Fruit fly (Drosophila melanogaster) whole organism: ENCODE measurements around the gene Rh4.

Source experiments
- CG8478 ChIP-seq: fragments of >200 bp; optimal IDR thresholded peaks from 2 replicates; lab custom pipeline; 2018; ENCODE audit warnings: inconsistent platforms
- Dll ChIP-seq: fragments of >200 bp; optimal IDR thresholded peaks from 2 replicates; lab custom pipeline; 2017
- EcR ChIP-seq, 2 experiments: fragments of >200 bp; optimal IDR thresholded peaks; 2 replicates each; lab custom pipeline; 2017; ENCODE audit warnings: missing biosample characterization in 2 of 2, missing genetic modification characterization in 2 of 2, missing genetic modification reagents in 2 of 2
- pan ChIP-seq: fragments of >200 bp; optimal IDR thresholded peaks from 2 replicates; lab custom pipeline; 2017
- psq ChIP-seq: fragments of >200 bp; optimal IDR thresholded peaks from 2 replicates; lab custom pipeline; 2017
- usp ChIP-seq: fragments of >200 bp; optimal IDR thresholded peaks from 2 replicates; lab custom pipeline; 2017; ENCODE audit warnings: missing biosample characterization, missing genetic modification characterization, mixed read lengths

Rh4 gene

dm6 chr3L:16865123-16865831, 3.0 kb upstream of the Rh4 start, which contains the start of gene Lmpt:
Gene Lmpt, plus strand, starts transcription at chr3L:16865295.
- no peak for TF ChIP-seq CG8478 (lab: Kevin White, UChicago)
- TF ChIP-seq usp (GFP tag; lab: Kevin White, UChicago), result no peak
- TF ChIP-seq psq (lab: Kevin White, UChicago), result no peak
- no peak for TF ChIP-seq Dll (lab: Kevin White, UChicago)
- TF ChIP-seq pan (lab: Kevin White, UChicago), result no peak
- no peak for TF ChIP-seq EcR (GFP tag; optimal IDR thresholded peaks at IDR 0.05; lab: Kevin White, UChicago)

dm6 chr3L:16862958-16863357, 641 bp upstream of the Rh4 start, which contains the start of gene CG9951:
Gene CG9951, plus strand, starts transcription at chr3L:16863164.
- TF ChIP-seq psq (lab: Kevin White, UChicago) (no peak), EcR (GFP tag; optimal IDR thresholded peaks at IDR 0.05; lab: Kevin White, UChicago) (no peak), pan (lab: Kevin White, UChicago) (no peak), Dll (lab: Kevin White, UChicago) (no peak), usp (GFP tag; lab: Kevin White, UChicago) (no peak), CG8478 (lab: Kevin White, UChicago) (no peak)

dm6 chr3L:16860879-16861278, 1.4 kb downstream of the Rh4 start:
- TF ChIP-seq usp (GFP tag; lab: Kevin White, UChicago) (no peak), CG8478 (lab: Kevin White, UChicago) (no peak), psq (lab: Kevin White, UChicago) (no peak), pan (lab: Kevin White, UChicago) (no peak), Dll (lab: Kevin White, UChicago) (no peak), EcR (GFP tag; optimal IDR thresholded peaks at IDR 0.05; lab: Kevin White, UChicago) (no peak)

dm6 chr3L:16860322-16860721, 2.0 kb downstream of the Rh4 start, which contains the start of gene CG13029:
Gene CG13029, plus strand, starts transcription at chr3L:16860622.
- TF ChIP-seq pan (lab: Kevin White, UChicago) (no peak), psq (lab: Kevin White, UChicago) (no peak), EcR (GFP tag; optimal IDR thresholded peaks at IDR 0.05; lab: Kevin White, UChicago) (no peak), usp (GFP tag; lab: Kevin White, UChicago) (no peak), Dll (lab: Kevin White, UChicago) (no peak), CG8478 (lab: Kevin White, UChicago) (no peak)

dm6 chr3L:16858780-16859179, 3.5 kb downstream of the Rh4 start, which contains the start of gene sinah:
Gene sinah, plus strand, starts transcription at chr3L:16859080.
- TF ChIP-seq usp (GFP tag; lab: Kevin White, UChicago) (no peak), pan (lab: Kevin White, UChicago) (no peak), Dll (lab: Kevin White, UChicago) (no peak), EcR (GFP tag; optimal IDR thresholded peaks at IDR 0.05; lab: Kevin White, UChicago) (no peak), psq (lab: Kevin White, UChicago) (no peak), CG8478 (lab: Kevin White, UChicago) (no peak)

- TF ChIP-seq Dll (lab: Kevin White, UChicago) (no peak), psq (lab: Kevin White, UChicago) (no peak), usp (GFP tag; lab: Kevin White, UChicago) (no peak), EcR (GFP tag; optimal IDR thresholded peaks at IDR 0.05; lab: Kevin White, UChicago) (no peak), pan (lab: Kevin White, UChicago) (no peak), CG8478 (lab: Kevin White, UChicago) (no peak)
Observed at dm6 chr3L:16855287-16855686, 7.0 kb downstream of the Rh4 start.

- TF ChIP-seq EcR (GFP tag; optimal IDR thresholded peaks at IDR 0.05; lab: Kevin White, UChicago) (no peak), Dll (lab: Kevin White, UChicago) (no peak), psq (lab: Kevin White, UChicago) (no peak), usp (GFP tag; lab: Kevin White, UChicago) (no peak), CG8478 (lab: Kevin White, UChicago) (no peak), pan (lab: Kevin White, UChicago) (no peak)
Observed at dm6 chr3L:16854387-16855033, 7.8 kb downstream of the Rh4 start.

dm6 chr3L:16853533-16854386, 8.6 kb downstream of the Rh4 start, which contains the start of gene sina:
Gene sina, plus strand, starts transcription at chr3L:16853751.
- TF ChIP-seq pan (lab: Kevin White, UChicago) (no peak), Dll (lab: Kevin White, UChicago) (no peak), EcR (GFP tag; optimal IDR thresholded peaks at IDR 0.05; lab: Kevin White, UChicago) (no peak), psq (lab: Kevin White, UChicago) (no peak), usp (GFP tag; lab: Kevin White, UChicago) (no peak)

dm6 chr3L:16851566-16851965, 10.8 kb downstream of the Rh4 start:
- TF ChIP-seq Dll (lab: Kevin White, UChicago) (no peak), pan (lab: Kevin White, UChicago) (no peak), psq (lab: Kevin White, UChicago) (no peak), usp (GFP tag; lab: Kevin White, UChicago) (no peak), CG8478 (lab: Kevin White, UChicago) (no peak), EcR (GFP tag; optimal IDR thresholded peaks at IDR 0.05; lab: Kevin White, UChicago) (no peak)

- no peak for TF ChIP-seq Dll (lab: Kevin White, UChicago)
- no peak for TF ChIP-seq usp (GFP tag; lab: Kevin White, UChicago)
- TF ChIP-seq CG8478 (lab: Kevin White, UChicago), result no peak
- TF ChIP-seq EcR (GFP tag; optimal IDR thresholded peaks at IDR 0.05; lab: Kevin White, UChicago), result no peak
- TF ChIP-seq pan (lab: Kevin White, UChicago), result no peak
- no peak for TF ChIP-seq psq (lab: Kevin White, UChicago)
Observed at dm6 chr3L:16845607-16846277, 16.6 kb downstream of the Rh4 start, which contains the start of gene CG32161. Gene CG32161, plus strand, starts transcription at chr3L:16846227.
